Fruit fly (Drosophila melanogaster) whole organism, wandering third instar larva: ENCODE data around the gene CCKLR-17D3.

ENCODE experiments used
- Abd-B ChIP-seq: fragments of >200 bp; optimal IDR thresholded peaks from 2 replicates; lab custom pipeline; 2017; ENCODE audit warnings: missing biosample characterization, missing genetic modification characterization
- CG32264 ChIP-seq: fragments of 200-800 bp; sonication (Bioruptor generic); optimal IDR thresholded peaks from 2 replicates; lab custom pipeline; 2016; ENCODE audit warnings: missing biosample characterization, missing genetic modification characterization
- HLH106 ChIP-seq: fragments of 200-800 bp; optimal IDR thresholded peaks from 3 replicates; lab custom pipeline; 2019; ENCODE audit warnings: missing biosample characterization, mild to moderate bottlenecking, missing genetic modification characterization, moderate library complexity
- Hnf4 ChIP-seq: fragments of 200-800 bp; sonication (Bioruptor generic); optimal IDR thresholded peaks from 2 replicates; lab custom pipeline; 2016; ENCODE audit warnings: missing biosample characterization, mild to moderate bottlenecking, missing genetic modification characterization
- Rel ChIP-seq, 2 experiments: fragments of 200-800 bp; sonication (Bioruptor generic) in 1 of 2; optimal IDR thresholded peaks; 2 replicates in 1 of 2; 3 replicates in 1 of 2; lab custom pipeline; 2016 to 2019; ENCODE audit warnings: mild to moderate bottlenecking in 2 of 2, missing biosample characterization in 2 of 2, missing genetic modification characterization in 2 of 2, moderate library complexity in 1 of 2
- dmrt93B ChIP-seq: fragments of 200-800 bp; sonication (Bioruptor generic); optimal IDR thresholded peaks from 2 replicates; lab custom pipeline; 2018; ENCODE audit warnings: missing biosample characterization, mild to moderate bottlenecking, missing genetic modification characterization
- h ChIP-seq: fragments of 200-800 bp; sonication (Bioruptor generic); optimal IDR thresholded peaks from 3 replicates; lab custom pipeline; 2016; ENCODE audit warnings: missing biosample characterization, mild to moderate bottlenecking, missing genetic modification characterization
- pan ChIP-seq: fragments of >200 bp; optimal IDR thresholded peaks from 2 replicates; lab custom pipeline; 2017
- rgr ChIP-seq: fragments of 200-800 bp; sonication (Bioruptor generic); optimal IDR thresholded peaks from 3 replicates; lab custom pipeline; 2016; ENCODE audit warnings: missing biosample characterization, mild to moderate bottlenecking, missing genetic modification characterization
- sage ChIP-seq: fragments of 200-800 bp; sonication (Bioruptor generic); optimal IDR thresholded peaks from 2 replicates; lab custom pipeline; 2016; ENCODE audit warnings: missing biosample characterization, mild to moderate bottlenecking, missing genetic modification characterization

- no peak for TF ChIP-seq pan (lab: Kevin White, UChicago)
- no peak for TF ChIP-seq sage (GFP tag; lab: Kevin White, UChicago)
- TF ChIP-seq HLH106 (tag; lab: Kevin White, UChicago): no peak
- TF ChIP-seq Abd-B (GFP tag; lab: Kevin White, UChicago): no peak
- no peak for TF ChIP-seq CG32264 (GFP tag; lab: Kevin White, UChicago)
- no peak for TF ChIP-seq Rel (GFP tag; optimal IDR thresholded peaks at IDR 0.05; lab: Kevin White, UChicago)
- no peak for TF ChIP-seq Rel (tag; optimal IDR thresholded peaks at IDR 0.05; lab: Kevin White, UChicago)
- TF ChIP-seq dmrt93B (GFP tag; lab: Kevin White, UChicago): no peak
- no peak for TF ChIP-seq h
- TF ChIP-seq rgr (GFP tag; lab: Kevin White, UChicago): no peak
- no peak for TF ChIP-seq Hnf4 (GFP tag; lab: Kevin White, UChicago)
Measured at dm6 chrX:18800167-18800566, 26.3 kb upstream of the CCKLR-17D3 start.
